Fruit fly (Drosophila melanogaster) whole organism, embryonic: ENCODE measurements around the gene CG42781.
A peak's percentile ranks its signal among the peaks of the same experiment; 100 is the strongest.

Source experiments
- CG12155 ChIP-seq: fragments of 200-800 bp; sonication (Bioruptor generic); optimal IDR thresholded peaks from 3 replicates; lab custom pipeline; 2016; ENCODE audit warnings: missing biosample characterization, missing genetic modification characterization
- CG13894 ChIP-seq: fragments of 200-800 bp; sonication (Bioruptor generic); optimal IDR thresholded peaks from 3 replicates; lab custom pipeline; 2018; ENCODE audit warnings: missing biosample characterization, mild to moderate bottlenecking, missing genetic modification characterization, moderate library complexity
- CG14441 ChIP-seq: fragments of 200-800 bp; sonication (Bioruptor generic); IDR thresholded peaks from 2 replicates; pipeline ENCODE4 v1.3.6; 2022; ENCODE audit warnings: missing biosample characterization, missing genetic modification characterization
- CG14965 ChIP-seq: fragments of 200-800 bp; sonication (Bioruptor generic); optimal IDR thresholded peaks from 2 replicates; lab custom pipeline; 2016; ENCODE audit warnings: missing biosample characterization, missing genetic modification characterization, borderline replicate concordance
- CG15269 ChIP-seq: fragments of 200-800 bp; sonication (Bioruptor generic); optimal IDR thresholded peaks from 2 replicates; lab custom pipeline; 2018; ENCODE audit warnings: missing biosample characterization, mild to moderate bottlenecking, missing genetic modification characterization, moderate library complexity
- CG15514 ChIP-seq: fragments of 200-800 bp; sonication (Bioruptor generic); optimal IDR thresholded peaks from 3 replicates; lab custom pipeline; 2017; ENCODE audit warnings: missing biosample characterization, missing genetic modification characterization, mild to moderate bottlenecking, moderate library complexity, missing genetic modification reagents
- CG17359 ChIP-seq: fragments of 200-800 bp; sonication (Bioruptor generic); optimal IDR thresholded peaks from 3 replicates; lab custom pipeline; 2018; ENCODE audit warnings: missing biosample characterization, mild to moderate bottlenecking, missing genetic modification characterization, moderate library complexity
- CG2678 ChIP-seq: fragments of 200-800 bp; sonication (Bioruptor generic); optimal IDR thresholded peaks from 3 replicates; lab custom pipeline; 2019; ENCODE audit warnings: missing biosample characterization, mild to moderate bottlenecking, missing genetic modification characterization, moderate library complexity
- CG2712 ChIP-seq: fragments of 200-800 bp; optimal IDR thresholded peaks from 3 replicates; lab custom pipeline; 2019; ENCODE audit warnings: missing biosample characterization, mild to moderate bottlenecking, missing genetic modification characterization, moderate library complexity
- CG30020 ChIP-seq: fragments of 200-800 bp; optimal IDR thresholded peaks from 2 replicates; lab custom pipeline; 2019; ENCODE audit warnings: missing biosample characterization, mild to moderate bottlenecking, missing genetic modification characterization, moderate library complexity
- CG32772 ChIP-seq: fragments of 200-800 bp; sonication (Bioruptor generic); IDR thresholded peaks from 2 replicates; pipeline ENCODE4 v1.3.6; 2022; ENCODE audit warnings: missing biosample characterization, missing genetic modification characterization
- CG34224 ChIP-seq: fragments of 200-800 bp; sonication (Bioruptor generic); IDR thresholded peaks from 3 replicates; pipeline ENCODE4 v1.3.6; 2022; ENCODE audit warnings: missing biosample characterization, missing genetic modification characterization; ENCODE audit not compliant: partially characterized antibody
- CG4404 ChIP-seq: fragments of 200-800 bp; sonication (Bioruptor generic); IDR thresholded peaks from 2 replicates; pipeline ENCODE4 v1.3.6; 2022; ENCODE audit warnings: missing biosample characterization, missing genetic modification characterization
- CG6813 ChIP-seq: fragments of 200-800 bp; sonication (Bioruptor generic); optimal IDR thresholded peaks from 2 replicates; lab custom pipeline; 2017; ENCODE audit warnings: missing biosample characterization, missing genetic modification characterization, mild to moderate bottlenecking, moderate library complexity, missing genetic modification reagents
- CG6854 ChIP-seq: fragments of 200-800 bp; sonication (Bioruptor generic); optimal IDR thresholded peaks from 3 replicates; lab custom pipeline; 2017; ENCODE audit warnings: missing biosample characterization, mild to moderate bottlenecking, missing genetic modification characterization
- CG7357 ChIP-seq: fragments of 200-800 bp; sonication (Bioruptor generic); IDR thresholded peaks from 3 replicates; pipeline ENCODE4 v1.3.6; 2022; ENCODE audit warnings: missing biosample characterization, missing genetic modification characterization
- CG8290 ChIP-seq, 3 experiments: fragments of 200-800 bp; sonication (Bioruptor generic); optimal IDR thresholded peaks; 2 replicates each; lab custom pipeline; 2016 to 2019; ENCODE audit warnings: missing biosample characterization in 3 of 3, missing genetic modification characterization in 3 of 3, mild to moderate bottlenecking in 2 of 3, moderate library complexity in 1 of 3
- Dip2 ChIP-seq: fragments of 200-800 bp; sonication (Bioruptor generic); IDR thresholded peaks from 2 replicates; pipeline ENCODE4 v1.3.6; 2022; ENCODE audit warnings: missing biosample characterization, missing genetic modification characterization
- Dref ChIP-seq: fragments of 200-800 bp; sonication (Bioruptor generic); IDR thresholded peaks from 2 replicates; pipeline ENCODE4 v1.3.6; 2022; ENCODE audit warnings: missing biosample characterization, missing genetic modification characterization
- Eip74EF ChIP-seq, 2 experiments: fragments of 200-800 bp in 1 of 2; fragments of >200 bp in 1 of 2; sonication (Bioruptor generic) in 1 of 2; optimal IDR thresholded peaks; 2 replicates each; lab custom pipeline; 2017 to 2019; ENCODE audit warnings: missing biosample characterization in 2 of 2, missing genetic modification characterization in 2 of 2, mild to moderate bottlenecking in 1 of 2, moderate library complexity in 1 of 2
- H2.0 ChIP-seq: fragments of 200-800 bp; sonication (Bioruptor generic); IDR thresholded peaks from 2 replicates; pipeline ENCODE4 v1.3.6; 2022; ENCODE audit warnings: missing biosample characterization, missing genetic modification characterization
- MTF-1 ChIP-seq: fragments of 200-800 bp; sonication (Bioruptor generic); optimal IDR thresholded peaks from 2 replicates; lab custom pipeline; 2018; ENCODE audit warnings: missing biosample characterization, mild to moderate bottlenecking, missing genetic modification characterization, borderline replicate concordance
- NC2β ChIP-seq: fragments of 200-800 bp; sonication (Bioruptor generic); optimal IDR thresholded peaks from 2 replicates; lab custom pipeline; 2016; ENCODE audit warnings: missing biosample characterization, missing genetic modification characterization
- Nf-YA ChIP-seq: fragments of 200-800 bp; sonication (Bioruptor generic); IDR thresholded peaks from 2 replicates; pipeline ENCODE4 v1.3.6; 2022; ENCODE audit warnings: missing biosample characterization, missing genetic modification characterization
- Nf-YB ChIP-seq: fragments of 200-800 bp; sonication (Bioruptor generic); optimal IDR thresholded peaks from 3 replicates; lab custom pipeline; 2019; ENCODE audit warnings: missing biosample characterization, mild to moderate bottlenecking, missing genetic modification characterization, moderate library complexity
- Side ChIP-seq: fragments of 200-800 bp; sonication (Bioruptor generic); optimal IDR thresholded peaks from 2 replicates; lab custom pipeline; 2016; ENCODE audit warnings: missing biosample characterization, missing genetic modification characterization
- bigmax ChIP-seq: fragments of 200-800 bp; sonication (Bioruptor generic); optimal IDR thresholded peaks from 2 replicates; lab custom pipeline; 2018; ENCODE audit warnings: missing biosample characterization, mild to moderate bottlenecking, missing genetic modification characterization
- chinmo ChIP-seq: fragments of 200-800 bp; sonication (Bioruptor generic); IDR thresholded peaks from 4 replicates; pipeline ENCODE4 v1.3.6; 2022; ENCODE audit warnings: missing biosample characterization, missing genetic modification characterization; ENCODE audit not compliant: partially characterized antibody
- dan ChIP-seq: fragments of 200-800 bp; sonication (Bioruptor generic); IDR thresholded peaks from 2 replicates; pipeline ENCODE4 v1.3.6; 2022; ENCODE audit warnings: missing biosample characterization, missing genetic modification characterization
- danr ChIP-seq: fragments of 200-800 bp; sonication (Bioruptor generic); IDR thresholded peaks from 2 replicates; pipeline ENCODE4 v1.3.6; 2022; ENCODE audit warnings: missing biosample characterization, missing genetic modification characterization
- dpn ChIP-seq, 2 experiments: fragments of 200-800 bp; sonication (Bioruptor generic); optimal IDR thresholded peaks; 3 replicates each; lab custom pipeline; 2016; ENCODE audit warnings: missing biosample characterization in 2 of 2, missing genetic modification characterization in 2 of 2
- fru ChIP-seq: fragments of >200 bp; optimal IDR thresholded peaks from 2 replicates; lab custom pipeline; 2017
- fu2 ChIP-seq: fragments of 200-800 bp; sonication (Bioruptor generic); optimal IDR thresholded peaks from 2 replicates; lab custom pipeline; 2016; ENCODE audit warnings: missing biosample characterization, missing genetic modification characterization
- grau ChIP-seq: fragments of 200-800 bp; optimal IDR thresholded peaks from 3 replicates; lab custom pipeline; 2019; ENCODE audit warnings: missing biosample characterization, mild to moderate bottlenecking, missing genetic modification characterization, moderate library complexity
- grn ChIP-seq: fragments of 200-800 bp; sonication (Bioruptor generic); optimal IDR thresholded peaks from 3 replicates; lab custom pipeline; 2017; ENCODE audit warnings: missing biosample characterization, missing genetic modification characterization
- her ChIP-seq: fragments of 200-800 bp; sonication (Bioruptor generic); optimal IDR thresholded peaks from 2 replicates; lab custom pipeline; 2016; ENCODE audit warnings: missing biosample characterization, missing genetic modification characterization
- hth ChIP-seq: fragments of >200 bp; optimal IDR thresholded peaks from 2 replicates; lab custom pipeline; 2017; ENCODE audit warnings: inconsistent platforms
- insv ChIP-seq, 2 experiments: fragments of 200-800 bp; sonication (Bioruptor generic); optimal IDR thresholded peaks; 3 replicates each; lab custom pipeline; 2016 to 2018; ENCODE audit warnings: missing biosample characterization in 2 of 2, missing genetic modification characterization in 2 of 2
- kay ChIP-seq: fragments of 200-800 bp; sonication (Bioruptor generic); optimal IDR thresholded peaks from 2 replicates; lab custom pipeline; 2016; ENCODE audit warnings: missing biosample characterization, missing genetic modification characterization
- ken ChIP-seq: fragments of 200-800 bp; sonication (Bioruptor generic); IDR thresholded peaks from 3 replicates; pipeline ENCODE4 v1.3.6; 2022; ENCODE audit warnings: missing biosample characterization, missing genetic modification characterization
- lab ChIP-seq: fragments of 200-800 bp; sonication (Bioruptor generic); optimal IDR thresholded peaks from 3 replicates; lab custom pipeline; 2017; ENCODE audit warnings: missing biosample characterization, missing genetic modification characterization, mild to moderate bottlenecking, moderate library complexity, missing genetic modification reagents
- lola ChIP-seq, 3 experiments: fragments of >200 bp in 2 of 3; fragments of 200-800 bp in 1 of 3; sonication (Bioruptor generic) in 1 of 3; optimal IDR thresholded peaks; 2 replicates each; lab custom pipeline; 2017 to 2019; ENCODE audit warnings: missing biosample characterization in 3 of 3, missing genetic modification characterization in 3 of 3, mild to moderate bottlenecking in 1 of 3, moderate library complexity in 1 of 3
- nau ChIP-seq: fragments of 200-800 bp; sonication (Bioruptor generic); optimal IDR thresholded peaks from 3 replicates; lab custom pipeline; 2017; ENCODE audit warnings: missing biosample characterization, mild to moderate bottlenecking, missing genetic modification characterization, missing genetic modification reagents
- otp ChIP-seq: fragments of 200-800 bp; sonication (Bioruptor generic); IDR thresholded peaks from 3 replicates; pipeline ENCODE4, ENCODE4 v1.3.6; 2022; ENCODE audit warnings: missing biosample characterization, missing genetic modification characterization
- pum ChIP-seq: fragments of 200-800 bp; sonication (Bioruptor generic); optimal IDR thresholded peaks from 2 replicates; lab custom pipeline; 2016; ENCODE audit warnings: missing biosample characterization, missing genetic modification characterization
- sens ChIP-seq: fragments of 200-800 bp; sonication (Bioruptor generic); peaks from one replicate; lab custom pipeline; 2016; ENCODE audit warnings: missing biosample characterization, missing genetic modification characterization
- sug ChIP-seq: fragments of 200-800 bp; optimal IDR thresholded peaks from 2 replicates; lab custom pipeline; 2019; ENCODE audit warnings: missing biosample characterization, mild to moderate bottlenecking, missing genetic modification characterization, moderate library complexity
- tio ChIP-seq: fragments of 200-800 bp; sonication (Bioruptor generic); optimal IDR thresholded peaks from 2 replicates; lab custom pipeline; 2017; ENCODE audit warnings: missing biosample characterization, missing genetic modification characterization, inconsistent platforms
- trem ChIP-seq: fragments of 200-800 bp; optimal IDR thresholded peaks from 3 replicates; lab custom pipeline; 2019; ENCODE audit warnings: missing biosample characterization, mild to moderate bottlenecking, missing genetic modification characterization, moderate library complexity
- trh ChIP-seq: fragments of 200-800 bp; sonication (Bioruptor generic); optimal IDR thresholded peaks from 2 replicates; lab custom pipeline; 2016; ENCODE audit warnings: missing biosample characterization, missing genetic modification characterization

The CG42781 gene

dm6 chrX:7334801-7335176 lies 48.0 kb downstream of the CG42781 start (continued):
- no peak for TF ChIP-seq pum
- no peak for TF ChIP-seq Dref (GFP tag; lab: Robert Waterston, UW)
- peak; percentile 33; the same call in 1 of the 3 replicates for TF ChIP-seq otp (GFP tag; lab: Robert Waterston, UW)
- no peak for TF ChIP-seq fru
- TF ChIP-seq trh (GFP tag; lab: Kevin White, UChicago) = no peak
- TF ChIP-seq nau = no peak
- peak; percentile 58 for TF ChIP-seq tio
- no peak for TF ChIP-seq sens (GFP tag; lab: Kevin White, UChicago)
- TF ChIP-seq NC2β = no peak
- TF ChIP-seq MTF-1 (GFP tag; lab: Kevin White, UChicago) = peak; percentile 6
- peak; percentile 59; the same call in 1 of the 3 replicates for TF ChIP-seq ken (GFP tag; lab: Robert Waterston, UW)
- no peak for TF ChIP-seq grn (GFP tag; lab: Kevin White, UChicago)
- no peak for TF ChIP-seq bigmax (GFP tag; lab: Kevin White, UChicago)
- TF ChIP-seq danr = peak; percentile 47; the same call in 1 of the 2 replicates
- peak; percentile 90 for TF ChIP-seq CG2678 (tag; lab: Kevin White, UChicago)
- TF ChIP-seq CG2712 (tag; lab: Kevin White, UChicago) = peak; percentile 93
- TF ChIP-seq CG6813 (GFP tag; lab: Kevin White, UChicago) = peak; percentile 69
- TF ChIP-seq kay (GFP tag; lab: Kevin White, UChicago) = no peak
- no peak for TF ChIP-seq Side (GFP tag; lab: Kevin White, UChicago)
- no peak for TF ChIP-seq chinmo (GFP tag; lab: Robert Waterston, UW)
- TF ChIP-seq dpn (GFP tag; optimal IDR thresholded peaks at IDR 0.05; lab: Kevin White, UChicago) = peak in 1 of 2 experiments; percentile 78
- TF ChIP-seq CG6854 (GFP tag; lab: Kevin White, UChicago) = peak; percentile 67
- peak; percentile 85 for TF ChIP-seq CG15269 (tag; lab: Kevin White, UChicago)
- TF ChIP-seq CG17359 (tag; lab: Kevin White, UChicago) = peak; percentile 63
- TF ChIP-seq fu2 (GFP tag; lab: Kevin White, UChicago) = no peak
- no peak for TF ChIP-seq CG14965 (GFP tag; lab: Kevin White, UChicago)
- 0 out of 3 replicates have a peak, but pooled peaks have one; percentile 40 for TF ChIP-seq CG7357
- TF ChIP-seq CG15514 (GFP tag; lab: Kevin White, UChicago) = peak; percentile 64
- TF ChIP-seq insv (GFP tag; optimal IDR thresholded peaks at IDR 0.05; lab: Kevin White, UChicago) = no peak
- TF ChIP-seq H2.0 (GFP tag; lab: Robert Waterston, UW) = peak; percentile 73
- peak; percentile 39; the same call in 1 of the 2 replicates for TF ChIP-seq CG4404
- TF ChIP-seq CG34224 (GFP tag; lab: Robert Waterston, UW) = no peak
- TF ChIP-seq lola (GFP tag; optimal IDR thresholded peaks at IDR 0.05; lab: Kevin White, UChicago) = peak in 1 of 3 experiments; percentile 88
- no peak for TF ChIP-seq Nf-YA (GFP tag; lab: Robert Waterston, UW)
- no peak for TF ChIP-seq Dip2 (GFP tag; lab: Robert Waterston, UW)
- TF ChIP-seq sug = peak; percentile 73
- TF ChIP-seq CG8290 (GFP tag; optimal IDR thresholded peaks at IDR 0.05; lab: Kevin White, UChicago) = no peak
- peak in 1 of 2 experiments; percentile 56 for TF ChIP-seq CG8290 (tag; optimal IDR thresholded peaks at IDR 0.05; lab: Kevin White, UChicago)
- peak; percentile 68 for TF ChIP-seq CG14441 (GFP tag; lab: Robert Waterston, UW)
- TF ChIP-seq dan = no peak
- peak; percentile 60 for TF ChIP-seq trem (tag; lab: Kevin White, UChicago)
- TF ChIP-seq lab (GFP tag; lab: Kevin White, UChicago) = peak; percentile 83
- no peak for TF ChIP-seq her (GFP tag; lab: Kevin White, UChicago)
- peak; percentile 98 for TF ChIP-seq grau (tag; lab: Kevin White, UChicago)
- peak; percentile 71 for TF ChIP-seq Nf-YB (GFP tag; lab: Kevin White, UChicago)
- peak; percentile 66; the same call in 1 of the 2 replicates for TF ChIP-seq CG32772
- TF ChIP-seq CG13894 = peak; percentile 58
- peak; percentile 21 for TF ChIP-seq CG12155 (GFP tag; lab: Kevin White, UChicago)
- no peak for TF ChIP-seq hth (lab: Kevin White, UChicago)
- TF ChIP-seq CG30020 = peak; percentile 41
- peak in 1 of 2 experiments; percentile 85 for TF ChIP-seq Eip74EF (GFP tag; optimal IDR thresholded peaks at IDR 0.05; lab: Kevin White, UChicago)
